Worm (Caenorhabditis elegans) whole organism, young adult: ENCODE data around the gene srsx-24.

Source experiments
- B0035.1 ChIP-seq: sonication (generic microtip); optimal IDR thresholded peaks from 2 replicates; lab custom pipeline; 2016; ENCODE audit warnings: missing genetic modification characterization, mild to moderate bottlenecking, missing compliant biosample characterization, missing genotype, missing genetic modification reagents
- C17E4.6 ChIP-seq: fragments of 200-800 bp; sonication (Bioruptor generic); IDR thresholded peaks from 2 replicates; pipeline ENCODE4 v1.3.6; 2022; ENCODE audit warnings: missing genetic modification reagents, missing genetic modification characterization, missing compliant biosample characterization
- F22D6.2 ChIP-seq: sonication (generic microtip); optimal IDR thresholded peaks from 2 replicates; lab custom pipeline; 2016; ENCODE audit warnings: mild to moderate bottlenecking, missing genetic modification characterization, missing compliant biosample characterization
- K11D2.4 ChIP-seq: fragments of 200-800 bp; sonication (Bioruptor generic); IDR thresholded peaks from 2 replicates; pipeline ENCODE4 v1.3.6; 2022; ENCODE audit warnings: missing genetic modification reagents, missing genetic modification characterization, missing compliant biosample characterization
- K12H6.12 ChIP-seq: fragments of 200-800 bp; sonication (Bioruptor generic); optimal IDR thresholded peaks from 2 replicates; lab custom pipeline; 2018; ENCODE audit warnings: mild to moderate bottlenecking, missing genetic modification characterization, missing compliant biosample characterization
- T07F8.4 ChIP-seq: sonication (generic microtip); optimal IDR thresholded peaks from 2 replicates; lab custom pipeline; 2016; ENCODE audit warnings: mild to moderate bottlenecking, missing genetic modification characterization, moderate library complexity, missing compliant biosample characterization
- Y53G8AR.9 ChIP-seq: fragments of 200-800 bp; sonication (Bioruptor generic); conservative IDR thresholded peaks from 2 replicates; pipeline ENCODE4 v1.3.6; 2022; ENCODE audit warnings: missing genetic modification reagents, missing genetic modification characterization, missing compliant biosample characterization
- Y79H2A.3 ChIP-seq: fragments of 200-800 bp; sonication (Bioruptor generic); conservative IDR thresholded peaks from 2 replicates; pipeline ENCODE4 v1.3.6; 2022; ENCODE audit warnings: missing genetic modification reagents, missing genetic modification characterization, missing compliant biosample characterization
- akir-1 ChIP-seq: fragments of 200-800 bp; sonication (Bioruptor generic); optimal IDR thresholded peaks from 2 replicates; lab custom pipeline; 2018; ENCODE audit warnings: mild to moderate bottlenecking, missing genetic modification characterization, moderate library complexity, missing compliant biosample characterization
- atf-7 ChIP-seq: sonication (generic microtip); optimal IDR thresholded peaks from 2 replicates; lab custom pipeline; 2017; ENCODE audit warnings: mild to moderate bottlenecking, missing genetic modification characterization, missing compliant biosample characterization
- ceh-100 ChIP-seq: fragments of 200-800 bp; sonication (Bioruptor generic); IDR thresholded peaks from 2 replicates; pipeline ENCODE4 v1.3.6; 2022; ENCODE audit warnings: missing genetic modification reagents, missing genetic modification characterization, missing compliant biosample characterization
- ceh-27 ChIP-seq: fragments of 200-800 bp; sonication (Bioruptor generic); optimal IDR thresholded peaks from 2 replicates; lab custom pipeline; 2018; ENCODE audit warnings: mild to moderate bottlenecking, missing genetic modification characterization, moderate library complexity, missing compliant biosample characterization
- ceh-58 ChIP-seq: fragments of 200-800 bp; sonication (Bioruptor generic); IDR thresholded peaks from 2 replicates; pipeline ENCODE4 v1.3.6; 2022; ENCODE audit warnings: missing genetic modification characterization, missing compliant biosample characterization
- ceh-91 ChIP-seq: fragments of 200-800 bp; sonication (Bioruptor generic); IDR thresholded peaks from 2 replicates; pipeline ENCODE4 v1.3.6; 2022; ENCODE audit warnings: missing genetic modification reagents, missing genetic modification characterization, missing compliant biosample characterization
- dox-1 ChIP-seq: fragments of 200-800 bp; sonication (Bioruptor generic); IDR thresholded peaks from 2 replicates; pipeline ENCODE4 v1.3.6; 2022; ENCODE audit warnings: missing genetic modification reagents, missing genetic modification characterization, missing compliant biosample characterization
- dpl-1 ChIP-seq: fragments of 150-350 bp; optimal IDR thresholded peaks from 2 replicates; lab custom pipeline; 2014; ENCODE audit warnings: missing biosample characterization, missing genetic modification reagents, missing genetic modification characterization
- egl-44 ChIP-seq: fragments of 200-800 bp; sonication (Bioruptor generic); IDR thresholded peaks from 2 replicates; pipeline ENCODE4 v1.3.6; 2022; ENCODE audit warnings: missing genetic modification reagents, missing genetic modification characterization, missing compliant biosample characterization
- ets-4 ChIP-seq: fragments of 200-800 bp; sonication (Bioruptor generic); optimal IDR thresholded peaks from 2 replicates; lab custom pipeline; 2018; ENCODE audit warnings: mild to moderate bottlenecking, missing genetic modification characterization, missing compliant biosample characterization
- gei-17 ChIP-seq: fragments of 200-800 bp; sonication (Bioruptor generic); optimal IDR thresholded peaks from 2 replicates; lab custom pipeline; 2018; ENCODE audit warnings: mild to moderate bottlenecking, missing genetic modification characterization, missing compliant biosample characterization
- him-1 ChIP-seq: sonication (generic microtip); optimal IDR thresholded peaks from 2 replicates; lab custom pipeline; 2016; ENCODE audit warnings: missing genotype, missing genetic modification reagents, missing genetic modification characterization, missing compliant biosample characterization
- hmg-1.2 ChIP-seq: fragments of 200-800 bp; sonication (Bioruptor generic); IDR thresholded peaks from 2 replicates; pipeline ENCODE4 v1.3.6; 2022; ENCODE audit warnings: missing genetic modification reagents, missing genetic modification characterization, missing compliant biosample characterization
- hsf-1 ChIP-seq: fragments of 200-800 bp; sonication (Bioruptor generic); IDR thresholded peaks from 2 replicates; pipeline ENCODE4 v1.3.6; 2022; ENCODE audit warnings: missing genetic modification reagents, missing genetic modification characterization, missing compliant biosample characterization
- let-607 ChIP-seq, 2 experiments: fragments of 200-800 bp in 1 of 2; sonication (Bioruptor generic) in 1 of 2; sonication (generic microtip) in 1 of 2; optimal IDR thresholded peaks; 2 replicates each; lab custom pipeline; 2016 to 2018; ENCODE audit warnings: mild to moderate bottlenecking in 2 of 2, missing compliant biosample characterization in 2 of 2, missing genetic modification characterization in 2 of 2, moderate library complexity in 2 of 2, missing genotype in 1 of 2
- lin-35 ChIP-seq, 3 experiments: fragments of 150-350 bp in 2 of 3; sonication (generic microtip) in 1 of 3; optimal IDR thresholded peaks; 2 replicates each; lab custom pipeline; 2014 to 2018; ENCODE audit warnings: missing biosample characterization in 3 of 3, missing genetic modification characterization in 3 of 3, missing genetic modification reagents in 3 of 3
- lsl-1 ChIP-seq: fragments of 200-800 bp; sonication (Bioruptor generic); optimal IDR thresholded peaks from 2 replicates; lab custom pipeline; 2018; ENCODE audit warnings: mild to moderate bottlenecking, missing genetic modification characterization, moderate library complexity, missing compliant biosample characterization
- lsy-27 ChIP-seq: sonication (generic microtip); optimal IDR thresholded peaks from 2 replicates; lab custom pipeline; 2017; ENCODE audit warnings: missing genetic modification characterization, mild to moderate bottlenecking, missing compliant biosample characterization, antibody characterized with exemption, missing genotype, borderline replicate concordance; ENCODE audit not compliant: insufficient read depth
- madf-10 ChIP-seq: sonication (generic microtip); optimal IDR thresholded peaks from 2 replicates; lab custom pipeline; 2016; ENCODE audit warnings: mild to moderate bottlenecking, missing genetic modification characterization, missing compliant biosample characterization
- nhr-179 ChIP-seq: sonication (generic microtip); optimal IDR thresholded peaks from 2 replicates; lab custom pipeline; 2016; ENCODE audit warnings: mild to moderate bottlenecking, missing genetic modification characterization, missing compliant biosample characterization
- nhr-80 ChIP-seq: sonication (generic microtip); optimal IDR thresholded peaks from 2 replicates; lab custom pipeline; 2016; ENCODE audit warnings: missing genetic modification characterization, missing compliant biosample characterization
- rec-8 ChIP-seq, 2 experiments: sonication (generic microtip); optimal IDR thresholded peaks; 2 replicates each; lab custom pipeline; 2016; ENCODE audit warnings: mild to moderate bottlenecking in 2 of 2, missing genetic modification characterization in 2 of 2, missing genetic modification reagents in 2 of 2, missing genotype in 2 of 2, missing biosample characterization in 1 of 2, missing compliant biosample characterization in 1 of 2, moderate library complexity in 1 of 2
- repo-1 ChIP-seq: sonication (generic microtip); optimal IDR thresholded peaks from 2 replicates; lab custom pipeline; 2017; ENCODE audit warnings: mild to moderate bottlenecking, missing genetic modification characterization, missing compliant biosample characterization
- rpc-1 ChIP-seq, 2 experiments: fragments of 150-350 bp in 1 of 2; sonication (generic microtip) in 1 of 2; optimal IDR thresholded peaks; 2 replicates each; lab custom pipeline; 2014 to 2018; ENCODE audit warnings: missing biosample characterization in 1 of 2, missing genetic modification characterization in 1 of 2, missing genetic modification reagents in 1 of 2, missing genotype in 1 of 2
- tbx-9 ChIP-seq: sonication (generic microtip); optimal IDR thresholded peaks from 2 replicates; lab custom pipeline; 2016; ENCODE audit warnings: borderline replicate concordance, missing genetic modification characterization, inconsistent platforms, missing compliant biosample characterization
- tlf-1 ChIP-seq: fragments of 200-800 bp; sonication (Bioruptor generic); optimal IDR thresholded peaks from 2 replicates; lab custom pipeline; 2018; ENCODE audit warnings: mild to moderate bottlenecking, missing genetic modification characterization, missing compliant biosample characterization
- zfh-2 ChIP-seq: fragments of 200-800 bp; sonication (Bioruptor generic); conservative IDR thresholded peaks from 2 replicates; pipeline ENCODE4 v1.3.6; 2022; ENCODE audit warnings: missing genetic modification reagents, missing genetic modification characterization, missing compliant biosample characterization
- ztf-26 ChIP-seq: sonication (generic microtip); optimal IDR thresholded peaks from 2 replicates; lab custom pipeline; 2017; ENCODE audit warnings: missing genetic modification characterization, missing compliant biosample characterization

Gene srsx-24

ce11 chrV:7408520-7408919 is 29.2 kb upstream of the srsx-24 start, which contains the start of gene srt-6:
Gene srt-6 (minus strand): TSS chrV:7408814.
- no peak for TF ChIP-seq dox-1 (GFP tag; lab: Robert Waterston, UW)
- TF ChIP-seq K11D2.4 = no peak
- TF ChIP-seq nhr-179 (tag; lab: Kevin White, UChicago) = no peak
- no peak for TF ChIP-seq him-1
- TF ChIP-seq rec-8 (tag; optimal IDR thresholded peaks at IDR 0.05; lab: Kevin White, UChicago) = no peak
- no peak for TF ChIP-seq madf-10 (tag; lab: Kevin White, UChicago)
- no peak for TF ChIP-seq let-607 (tag; optimal IDR thresholded peaks at IDR 0.05; lab: Kevin White, UChicago)
- no peak for TF ChIP-seq lsl-1 (GFP tag; lab: Kevin White, UChicago)
- TF ChIP-seq nhr-80 (tag; lab: Kevin White, UChicago) = no peak
- no peak for TF ChIP-seq dpl-1 (GFP tag; lab: Kevin White, UChicago)
- no peak for TF ChIP-seq zfh-2 (GFP tag; lab: Robert Waterston, UW)
- no peak for TF ChIP-seq ets-4 (GFP tag; lab: Kevin White, UChicago)
- TF ChIP-seq akir-1 (GFP tag; lab: Kevin White, UChicago) = no peak
- TF ChIP-seq ceh-27 (GFP tag; lab: Kevin White, UChicago) = no peak
- TF ChIP-seq F22D6.2 (tag; lab: Kevin White, UChicago) = no peak
- no peak for TF ChIP-seq egl-44 (GFP tag; lab: Robert Waterston, UW)
- no peak for TF ChIP-seq rpc-1 (optimal IDR thresholded peaks at IDR 0.05; lab: Kevin White, UChicago)
- no peak for TF ChIP-seq rpc-1 (tag; optimal IDR thresholded peaks at IDR 0.05; lab: Kevin White, UChicago)
- TF ChIP-seq Y53G8AR.9 = no peak

- no peak for TF ChIP-seq Y79H2A.3 (GFP tag; lab: Robert Waterston, UW)
- TF ChIP-seq lin-35 (GFP tag; optimal IDR thresholded peaks at IDR 0.05; lab: Kevin White, UChicago) = no peak
- TF ChIP-seq ztf-26 (tag; lab: Kevin White, UChicago) = no peak
- no peak for TF ChIP-seq ceh-91 (GFP tag; lab: Robert Waterston, UW)
- TF ChIP-seq, all 124 proteins: peak for 0
These were observed 24.2 kb upstream of the srsx-24 start for ce11 chrV:7403501-7403900.

- no peak for TF ChIP-seq K12H6.12 (tag; lab: Kevin White, UChicago)
- no peak for TF ChIP-seq T07F8.4 (tag; lab: Kevin White, UChicago)
- TF ChIP-seq C17E4.6 = no peak
- TF ChIP-seq dox-1 (GFP tag; lab: Robert Waterston, UW) = no peak
- TF ChIP-seq him-1 = no peak
- no peak for TF ChIP-seq ceh-58 (GFP tag; lab: Robert Waterston, UW)
- TF ChIP-seq tbx-9 (tag; lab: Kevin White, UChicago) = no peak
- no peak for TF ChIP-seq F22D6.2 (tag; lab: Kevin White, UChicago)
- no peak for TF ChIP-seq tlf-1 (GFP tag; lab: Kevin White, UChicago)
- TF ChIP-seq hmg-1.2 = no peak
- TF ChIP-seq hsf-1 (GFP tag; lab: Robert Waterston, UW) = no peak
- TF ChIP-seq atf-7 = no peak
- no peak for TF ChIP-seq let-607 (tag; optimal IDR thresholded peaks at IDR 0.05; lab: Kevin White, UChicago)
- no peak for TF ChIP-seq ceh-100
- no peak for TF ChIP-seq gei-17 (GFP tag; lab: Kevin White, UChicago)
- TF ChIP-seq B0035.1 = no peak
- no peak for TF ChIP-seq lsy-27 (tag; lab: Kevin White, UChicago)
- TF ChIP-seq repo-1 (tag; lab: Kevin White, UChicago) = no peak
These were observed 23.1 kb upstream of the srsx-24 start, which contains the start of gene srj-13 for ce11 chrV:7402355-7402754. Gene srj-13 (plus strand): TSS chrV:7402655.
